Fruit fly (Drosophila melanogaster): ENCODE measurements around the gene Ugt302K1.

Gene Ugt302K1

DNA sequence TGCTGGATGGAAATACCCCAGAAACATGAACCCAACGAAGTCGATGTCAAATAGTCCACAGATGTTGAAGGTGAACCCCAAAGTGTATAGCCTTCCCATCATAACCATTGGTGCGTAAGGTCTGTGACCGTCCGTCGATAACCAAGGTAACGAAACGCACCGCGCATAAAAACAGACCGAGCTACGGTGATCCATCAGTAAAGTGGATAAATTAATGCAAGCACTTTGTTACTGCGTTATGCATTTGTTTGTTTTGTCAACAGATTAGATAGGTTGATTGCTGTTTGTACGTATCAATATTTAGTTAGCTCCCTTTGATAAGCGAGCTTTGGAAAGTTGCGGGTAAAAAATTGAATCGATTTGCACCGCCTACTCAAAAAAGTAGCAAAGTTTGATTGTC lies 24.7 kb upstream of the Ugt302K1 start (continued):
- TF ChIP-seq Mad (GFP tag; optimal IDR thresholded peaks at IDR 0.05) (no peak), dimm (GFP tag; IDR thresholded peaks at IDR 0.05) (no peak), da (GFP tag; optimal IDR thresholded peaks at IDR 0.05) (no peak), CG18262 (tag; optimal IDR thresholded peaks at IDR 0.05) (no peak), croc (GFP tag; conservative IDR thresholded peaks at IDR 0.05) (no peak), stwl (tag; optimal IDR thresholded peaks at IDR 0.05) (no peak), D (optimal IDR thresholded peaks at IDR 0.05) (no peak), D (GFP tag; optimal IDR thresholded peaks at IDR 0.05) (no peak), CG12299 (tag; optimal IDR thresholded peaks at IDR 0.05) (no peak), vfl (GFP tag; optimal IDR thresholded peaks at IDR 0.05) (no peak), exex (tag; optimal IDR thresholded peaks at IDR 0.05) (peak; percentile 42), NK7.1 (GFP tag; optimal IDR thresholded peaks at IDR 0.05) (no peak), CG11695 (GFP tag; IDR thresholded peaks at IDR 0.05) (no peak), CG2875 (GFP tag; optimal IDR thresholded peaks at IDR 0.05) (no peak), CG42726 (GFP tag; IDR thresholded peaks at IDR 0.05; ENCODE audit: partially characterized antibody) (no peak), CG2712 (tag; optimal IDR thresholded peaks at IDR 0.05) (no peak), CG15011 (GFP tag; optimal IDR thresholded peaks at IDR 0.05) (no peak), E2f1 (GFP tag; IDR thresholded peaks at IDR 0.05) (no peak), Hr3 (GFP tag; optimal IDR thresholded peaks at IDR 0.05) (no peak), pnt (GFP tag; optimal IDR thresholded peaks at IDR 0.05) (no peak), Scr (GFP tag; IDR thresholded peaks at IDR 0.05; ENCODE audit: partially characterized antibody) (no peak), CG7357 (GFP tag; IDR thresholded peaks at IDR 0.05) (no peak), oc (tag; optimal IDR thresholded peaks at IDR 0.05) (no peak), CG12942 (GFP tag; optimal IDR thresholded peaks at IDR 0.05) (no peak), gcm2 (GFP tag; optimal IDR thresholded peaks at IDR 0.05) (no peak), CG5180 (GFP tag; optimal IDR thresholded peaks at IDR 0.05) (no peak), CG8924 (tag; optimal IDR thresholded peaks at IDR 0.05) (no peak), CG12071 (GFP tag; optimal IDR thresholded peaks at IDR 0.05) (peak; percentile 40), Sox100B (GFP tag; optimal IDR thresholded peaks at IDR 0.05) (no peak), CG11085 (GFP tag; IDR thresholded peaks at IDR 0.05) (no peak), ewg (GFP tag; optimal IDR thresholded peaks at IDR 0.05) (no peak), Trl (optimal IDR thresholded peaks at IDR 0.05) (no peak), Trl (GFP tag; optimal IDR thresholded peaks at IDR 0.05) (no peak), Vsx1 (GFP tag; optimal IDR thresholded peaks at IDR 0.05) (no peak), scrt (GFP tag; optimal IDR thresholded peaks at IDR 0.05) (no peak), emc (GFP tag; optimal IDR thresholded peaks at IDR 0.05) (no peak), Tbp (GFP tag; optimal IDR thresholded peaks at IDR 0.05) (no peak), Opbp (GFP tag; IDR thresholded peaks at IDR 0.05; ENCODE audit: partially characterized antibody) (no peak), aop (GFP tag; IDR thresholded peaks at IDR 0.05) (no peak), sob (GFP tag; IDR thresholded peaks at IDR 0.05) (no peak), CG33557 (GFP tag; optimal IDR thresholded peaks at IDR 0.05) (no peak), GATAe (GFP tag; conservative IDR thresholded peaks at IDR 0.05) (no peak), CG31441 (GFP tag; IDR thresholded peaks at IDR 0.05) (no peak), CG11723 (GFP tag; optimal IDR thresholded peaks at IDR 0.05) (no peak), Taf1 (GFP tag; IDR thresholded peaks at IDR 0.05) (no peak), CG14965 (GFP tag; optimal IDR thresholded peaks at IDR 0.05; ENCODE audit: borderline replicate concordance) (no peak), CrebB (tag; optimal IDR thresholded peaks at IDR 0.05) (no peak), CG18599 (GFP tag; optimal IDR thresholded peaks at IDR 0.05) (peak; percentile 22), nerfin-2 (GFP tag; IDR thresholded peaks at IDR 0.05; ENCODE audit: partially characterized antibody) (no peak), CG13424 (tag; optimal IDR thresholded peaks at IDR 0.05) (peak; percentile 7), CG6765 (GFP tag; optimal IDR thresholded peaks at IDR 0.05) (no peak), tll (GFP tag; optimal IDR thresholded peaks at IDR 0.05) (no peak)
